Fruit fly (Drosophila melanogaster) whole organism, prepupa: ENCODE data around the gene dhd.

Experiments used
- Blimp-1 ChIP-seq: fragments of 200-800 bp; sonication (Bioruptor generic); optimal IDR thresholded peaks from 3 replicates; lab custom pipeline; 2017; ENCODE audit warnings: missing biosample characterization, missing genetic modification characterization, mild to moderate bottlenecking, moderate library complexity, missing genetic modification reagents
- CG10631 ChIP-seq: fragments of 200-800 bp; sonication (Bioruptor generic); optimal IDR thresholded peaks from 2 replicates; lab custom pipeline; 2016; ENCODE audit warnings: missing biosample characterization, missing genetic modification characterization
- CG11762 ChIP-seq: fragments of 200-800 bp; sonication (Bioruptor generic); optimal IDR thresholded peaks from 3 replicates; lab custom pipeline; 2016; ENCODE audit warnings: missing biosample characterization, missing genetic modification characterization; ENCODE audit not compliant: insufficient read depth
- CG11902 ChIP-seq: fragments of 200-800 bp; sonication (Bioruptor generic); optimal IDR thresholded peaks from 3 replicates; lab custom pipeline; 2016; ENCODE audit warnings: missing biosample characterization, missing genetic modification characterization
- CG16779 ChIP-seq: fragments of 200-800 bp; sonication (Bioruptor generic); optimal IDR thresholded peaks from 3 replicates; lab custom pipeline; 2017; ENCODE audit warnings: missing biosample characterization, mild to moderate bottlenecking, missing genetic modification characterization
- CG34406 ChIP-seq: fragments of 200-800 bp; sonication (Bioruptor generic); optimal IDR thresholded peaks from 3 replicates; lab custom pipeline; 2016; ENCODE audit warnings: missing biosample characterization, missing genetic modification characterization
- CG3919 ChIP-seq: fragments of 200-800 bp; sonication (Bioruptor generic); optimal IDR thresholded peaks from 3 replicates; lab custom pipeline; 2016; ENCODE audit warnings: missing biosample characterization, missing genetic modification characterization
- CG4318 ChIP-seq: fragments of 200-800 bp; sonication (Bioruptor generic); optimal IDR thresholded peaks from 3 replicates; lab custom pipeline; 2017; ENCODE audit warnings: missing biosample characterization, mild to moderate bottlenecking, missing genetic modification characterization
- CG6276 ChIP-seq: fragments of 200-800 bp; sonication (Bioruptor generic); optimal IDR thresholded peaks from 2 replicates; lab custom pipeline; 2017; ENCODE audit warnings: missing biosample characterization, mild to moderate bottlenecking, missing genetic modification characterization
- CG6792 ChIP-seq: fragments of 200-800 bp; sonication (Bioruptor generic); optimal IDR thresholded peaks from 3 replicates; lab custom pipeline; 2016; ENCODE audit warnings: missing biosample characterization, missing genetic modification characterization
- CG6808 ChIP-seq: fragments of 200-800 bp; sonication (Bioruptor generic); optimal IDR thresholded peaks from 3 replicates; lab custom pipeline; 2017; ENCODE audit warnings: missing biosample characterization, missing genetic modification characterization, mild to moderate bottlenecking, moderate library complexity, missing genetic modification reagents
- CG8119 ChIP-seq: fragments of 200-800 bp; sonication (Bioruptor generic); IDR thresholded peaks from 3 replicates; pipeline ENCODE4 v1.3.6; 2022; ENCODE audit warnings: missing biosample characterization, missing genetic modification characterization
- CG8319 ChIP-seq: fragments of 200-800 bp; sonication (Bioruptor generic); optimal IDR thresholded peaks from 3 replicates; lab custom pipeline; 2016; ENCODE audit warnings: missing biosample characterization, missing genetic modification characterization
- CG9139 ChIP-seq: fragments of 200-800 bp; sonication (Bioruptor generic); optimal IDR thresholded peaks from 3 replicates; lab custom pipeline; 2017; ENCODE audit warnings: missing biosample characterization, mild to moderate bottlenecking, missing genetic modification characterization
- Eip93F ChIP-seq: fragments of 200-800 bp; sonication (Bioruptor generic); optimal IDR thresholded peaks from 2 replicates; lab custom pipeline; 2016; ENCODE audit warnings: missing biosample characterization, mild to moderate bottlenecking, missing genetic modification characterization
- Ets21C ChIP-seq: fragments of 200-800 bp; sonication (Bioruptor generic); optimal IDR thresholded peaks from 3 replicates; lab custom pipeline; 2016; ENCODE audit warnings: missing biosample characterization, missing genetic modification characterization
- Gug ChIP-seq: fragments of 200-800 bp; sonication (Bioruptor generic); IDR thresholded peaks from 2 replicates; pipeline ENCODE4 v1.3.6; 2022; ENCODE audit warnings: missing biosample characterization, missing genetic modification characterization
- Hr39 ChIP-seq: fragments of 200-800 bp; sonication (Bioruptor generic); optimal IDR thresholded peaks from 2 replicates; lab custom pipeline; 2016; ENCODE audit warnings: missing biosample characterization, missing genetic modification characterization
- Lpt ChIP-seq: fragments of 200-800 bp; sonication (Bioruptor generic); optimal IDR thresholded peaks from 3 replicates; lab custom pipeline; 2016; ENCODE audit warnings: missing biosample characterization, missing genetic modification characterization
- Met ChIP-seq: fragments of 200-800 bp; sonication (Bioruptor generic); optimal IDR thresholded peaks from 3 replicates; lab custom pipeline; 2016; ENCODE audit warnings: missing biosample characterization, missing genetic modification characterization
- Sox15 ChIP-seq: fragments of 200-800 bp; sonication (Bioruptor generic); optimal IDR thresholded peaks from 3 replicates; lab custom pipeline; 2016; ENCODE audit warnings: missing biosample characterization, missing genetic modification characterization
- achi ChIP-seq: fragments of 200-800 bp; sonication (Bioruptor generic); optimal IDR thresholded peaks from 3 replicates; lab custom pipeline; 2016; ENCODE audit warnings: missing biosample characterization, missing genetic modification characterization
- cyc ChIP-seq: fragments of 200-800 bp; sonication (Bioruptor generic); optimal IDR thresholded peaks from 3 replicates; lab custom pipeline; 2016; ENCODE audit warnings: missing biosample characterization, missing genetic modification characterization
- dsx ChIP-seq: fragments of 200-800 bp; optimal IDR thresholded peaks from 3 replicates; lab custom pipeline; 2019; ENCODE audit warnings: missing biosample characterization, mild to moderate bottlenecking, missing genetic modification characterization, moderate library complexity; ENCODE audit not compliant: poor library complexity, severe bottlenecking
- eg ChIP-seq: fragments of 200-800 bp; sonication (Bioruptor generic); IDR thresholded peaks from 3 replicates; pipeline ENCODE4 v1.3.6; 2022; ENCODE audit warnings: missing biosample characterization, missing genetic modification characterization
- esn ChIP-seq: fragments of 200-800 bp; sonication (Bioruptor generic); optimal IDR thresholded peaks from 2 replicates; lab custom pipeline; 2016; ENCODE audit warnings: missing biosample characterization, mild to moderate bottlenecking, missing genetic modification characterization, moderate library complexity
- fd59A ChIP-seq: fragments of 200-800 bp; sonication (Bioruptor generic); optimal IDR thresholded peaks from 2 replicates; lab custom pipeline; 2017; ENCODE audit warnings: missing biosample characterization, mild to moderate bottlenecking, missing genetic modification characterization, missing genetic modification reagents
- fkh ChIP-seq: fragments of 200-800 bp; sonication (Bioruptor generic); optimal IDR thresholded peaks from 3 replicates; lab custom pipeline; 2017; ENCODE audit warnings: missing biosample characterization, mild to moderate bottlenecking, missing genetic modification characterization, moderate library complexity
- lz ChIP-seq: fragments of 200-800 bp; sonication (Bioruptor generic); optimal IDR thresholded peaks from 3 replicates; lab custom pipeline; 2016; ENCODE audit warnings: missing biosample characterization, missing genetic modification characterization
- net ChIP-seq: fragments of 200-800 bp; sonication (Bioruptor generic); optimal IDR thresholded peaks from 3 replicates; lab custom pipeline; 2016; ENCODE audit warnings: missing biosample characterization, missing genetic modification characterization
- pdm3 ChIP-seq: fragments of 200-800 bp; sonication (Bioruptor generic); optimal IDR thresholded peaks from 3 replicates; lab custom pipeline; 2016; ENCODE audit warnings: missing biosample characterization, missing genetic modification characterization
- spab ChIP-seq: fragments of 200-800 bp; sonication (Bioruptor generic); optimal IDR thresholded peaks from 2 replicates; lab custom pipeline; 2017; ENCODE audit warnings: missing biosample characterization, mild to moderate bottlenecking, missing genetic modification characterization, missing genetic modification reagents
- svp ChIP-seq: fragments of 200-800 bp; sonication (Bioruptor generic); peaks from one replicate; lab custom pipeline; 2016; ENCODE audit warnings: missing biosample characterization, missing genetic modification characterization
- topi ChIP-seq: fragments of 200-800 bp; sonication (Bioruptor generic); optimal IDR thresholded peaks from 3 replicates; lab custom pipeline; 2016; ENCODE audit warnings: missing biosample characterization, missing genetic modification characterization
- vri ChIP-seq: fragments of 200-800 bp; sonication (Bioruptor generic); optimal IDR thresholded peaks from 3 replicates; lab custom pipeline; 2016; ENCODE audit warnings: missing biosample characterization, mild to moderate bottlenecking, missing genetic modification characterization

dhd gene

dm6 chrX:5311838-5312339, at the start of gene dhd, which contains the start of gene TrxT (continued):
- TF ChIP-seq CG16779 (no peak), Met (no peak), CG11902 (GFP tag; lab: Kevin White, UChicago) (no peak), spab (GFP tag; lab: Kevin White, UChicago) (no peak)
- TF ChIP-seq, all 60 proteins: peak for 15

DNA sequence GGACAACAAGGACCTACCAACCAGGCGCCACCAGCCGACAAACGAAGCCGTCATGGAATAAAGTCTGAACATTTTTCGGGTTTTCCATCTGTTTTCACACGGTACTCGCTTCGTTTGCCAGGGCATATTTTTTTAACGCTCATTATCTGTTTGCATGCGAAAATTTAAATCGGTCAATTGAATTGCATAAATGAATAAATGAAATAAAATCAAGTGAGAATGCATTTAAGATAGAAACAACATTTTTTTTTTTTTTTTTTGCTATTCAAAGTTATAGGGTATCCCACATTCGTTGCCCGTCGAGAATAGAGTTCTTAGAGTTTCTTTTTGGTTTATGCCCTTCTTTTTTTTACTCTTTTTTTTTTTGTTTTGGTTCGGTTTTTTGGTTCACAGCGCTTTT, 26.1 kb upstream of the dhd start:
- TF ChIP-seq svp (GFP tag; lab: Kevin White, UChicago) (peak; percentile 36), Ets21C (GFP tag; lab: Kevin White, UChicago) (no peak), esn (GFP tag; lab: Kevin White, UChicago) (no peak)

DNA sequence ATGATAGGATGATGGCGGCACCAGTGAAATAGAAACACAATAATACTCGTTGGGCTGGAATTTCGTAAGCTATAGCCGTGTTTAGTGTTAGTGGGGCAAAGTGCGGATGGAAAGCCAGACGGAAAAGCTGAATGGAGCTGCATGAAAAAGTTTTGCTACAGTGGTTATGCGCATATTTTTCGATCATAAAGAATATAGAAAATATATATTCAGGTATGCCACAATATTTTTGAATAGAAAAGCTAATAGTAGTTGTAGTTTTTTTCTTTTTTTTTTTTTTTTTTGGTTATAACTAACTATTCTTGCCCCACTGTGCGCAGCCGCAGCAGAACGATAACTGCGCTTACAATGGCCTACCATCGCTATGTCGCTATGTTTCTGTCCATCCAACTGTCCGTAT, 25.5 kb upstream of the dhd start:
- TF ChIP-seq Eip93F (GFP tag; lab: Kevin White, UChicago) (no peak), CG3919 (GFP tag; lab: Kevin White, UChicago) (no peak), vri (GFP tag; lab: Kevin White, UChicago) (no peak), achi (no peak), CG6808 (GFP tag; lab: Kevin White, UChicago) (no peak), fd59A (GFP tag; lab: Kevin White, UChicago) (no peak), CG11902 (GFP tag; lab: Kevin White, UChicago) (no peak), net (GFP tag; lab: Kevin White, UChicago) (no peak), lz (GFP tag; lab: Kevin White, UChicago) (no peak)
- TF ChIP-seq, all 60 proteins: peak for 0

- TF ChIP-seq svp (GFP tag; lab: Kevin White, UChicago) (no peak), CG11762 (GFP tag; lab: Kevin White, UChicago) (no peak), CG8319 (no peak), CG34406 (GFP tag; lab: Kevin White, UChicago) (no peak), topi (no peak), cyc (GFP tag; lab: Kevin White, UChicago) (peak; percentile 9), Hr39 (peak; percentile 8)
These were observed 22.3 kb upstream of the dhd start for dm6 chrX:5289692-5290091.

DNA sequence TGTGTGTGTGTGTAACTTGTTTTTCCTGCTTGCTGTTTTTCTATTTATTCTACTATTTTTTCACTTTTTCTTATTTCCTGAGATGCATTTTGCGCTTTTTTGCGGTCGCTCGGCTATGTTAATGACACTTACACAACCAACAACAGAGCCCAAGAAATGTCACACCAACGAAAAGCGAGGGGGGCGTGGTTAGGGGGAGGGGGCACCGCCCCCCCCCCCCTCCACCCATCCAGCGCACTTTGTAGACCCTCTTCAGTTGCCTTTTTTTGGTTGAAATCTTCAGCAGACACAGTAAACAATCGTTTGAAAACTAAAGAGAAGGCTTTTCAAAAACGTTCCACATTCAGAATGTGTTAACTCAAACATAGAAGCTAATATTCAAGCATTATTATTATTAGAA, 18.8 kb upstream of the dhd start:
- TF ChIP-seq CG8119 (GFP tag; lab: Robert Waterston, UW) (no peak), CG6792 (GFP tag; lab: Kevin White, UChicago) (no peak), pdm3 (GFP tag; lab: Kevin White, UChicago) (no peak), net (GFP tag; lab: Kevin White, UChicago) (no peak), Gug (no peak), dsx (GFP tag; lab: Kevin White, UChicago) (no peak), CG6276 (GFP tag; lab: Kevin White, UChicago) (no peak), vri (GFP tag; lab: Kevin White, UChicago) (no peak), topi (no peak), spab (GFP tag; lab: Kevin White, UChicago) (no peak), CG4318 (GFP tag; lab: Kevin White, UChicago) (no peak), eg (GFP tag; lab: Robert Waterston, UW) (no peak), CG3919 (GFP tag; lab: Kevin White, UChicago) (no peak), Sox15 (GFP tag; lab: Kevin White, UChicago) (no peak), CG9139 (GFP tag; lab: Kevin White, UChicago) (no peak), fkh (no peak), esn (GFP tag; lab: Kevin White, UChicago) (no peak), CG10631 (GFP tag; lab: Kevin White, UChicago) (no peak), Blimp-1 (GFP tag; lab: Kevin White, UChicago) (no peak), Lpt (GFP tag; lab: Kevin White, UChicago) (no peak)
